Fruit fly (Drosophila melanogaster) S2 (cell line): ENCODE results near the gene Pex7.

Experiments used
- CG8478 ChIP-seq: fragments of >200 bp; optimal IDR thresholded peaks from 2 replicates; lab custom pipeline; 2018
- CTCF ChIP-seq, 2 experiments: fragments of >200 bp; optimal IDR thresholded peaks; 2 replicates each; lab custom pipeline; 2018

- no peak for TF ChIP-seq CG8478 (lab: Kevin White, UChicago)
- TF ChIP-seq CTCF (optimal IDR thresholded peaks at IDR 0.05; lab: Kevin White, UChicago) = no peak
Measured at dm6 chr3L:8643810-8644552, 3.0 kb upstream of the Pex7 start.
